Fruit fly (Drosophila melanogaster) whole organism, prepupa: ENCODE results near the gene glec.

Experiments
- CG10631 ChIP-seq: fragments of 200-800 bp; sonication (Bioruptor generic); optimal IDR thresholded peaks from 2 replicates; lab custom pipeline; 2016; ENCODE audit warnings: missing biosample characterization, missing genetic modification characterization
- CG10669 ChIP-seq: fragments of 200-800 bp; sonication (Bioruptor generic); optimal IDR thresholded peaks from 3 replicates; lab custom pipeline; 2018; ENCODE audit warnings: missing biosample characterization, mild to moderate bottlenecking, missing genetic modification characterization, moderate library complexity
- CG11294 ChIP-seq: fragments of 200-800 bp; sonication (Bioruptor generic); IDR thresholded peaks from 2 replicates; pipeline ENCODE4 v1.3.6; 2022; ENCODE audit warnings: missing biosample characterization, missing genetic modification characterization
- CG11902 ChIP-seq: fragments of 200-800 bp; sonication (Bioruptor generic); optimal IDR thresholded peaks from 3 replicates; lab custom pipeline; 2016; ENCODE audit warnings: missing biosample characterization, missing genetic modification characterization
- CG15336 ChIP-seq: fragments of 200-800 bp; sonication (Bioruptor generic); IDR thresholded peaks from 2 replicates; pipeline ENCODE4 v1.3.6; 2022; ENCODE audit warnings: missing biosample characterization, missing genetic modification characterization
- CG1621 ChIP-seq: fragments of 200-800 bp; sonication (Bioruptor generic); optimal IDR thresholded peaks from 3 replicates; lab custom pipeline; 2018; ENCODE audit warnings: missing biosample characterization, mild to moderate bottlenecking, missing genetic modification characterization
- CG16779 ChIP-seq: fragments of 200-800 bp; sonication (Bioruptor generic); optimal IDR thresholded peaks from 3 replicates; lab custom pipeline; 2017; ENCODE audit warnings: missing biosample characterization, mild to moderate bottlenecking, missing genetic modification characterization
- CG3032 ChIP-seq: fragments of 200-800 bp; optimal IDR thresholded peaks from 2 replicates; lab custom pipeline; 2019; ENCODE audit warnings: missing biosample characterization, mild to moderate bottlenecking, missing genetic modification characterization, moderate library complexity
- CG31627 ChIP-seq: fragments of 200-800 bp; sonication (Bioruptor generic); optimal IDR thresholded peaks from 3 replicates; lab custom pipeline; 2016; ENCODE audit warnings: missing biosample characterization, missing genetic modification characterization
- CG32006 ChIP-seq: fragments of 200-800 bp; sonication (Bioruptor generic); optimal IDR thresholded peaks from 3 replicates; lab custom pipeline; 2017; ENCODE audit warnings: missing biosample characterization, mild to moderate bottlenecking, missing genetic modification characterization
- CG34406 ChIP-seq: fragments of 200-800 bp; sonication (Bioruptor generic); optimal IDR thresholded peaks from 3 replicates; lab custom pipeline; 2016; ENCODE audit warnings: missing biosample characterization, missing genetic modification characterization
- CG4318 ChIP-seq: fragments of 200-800 bp; sonication (Bioruptor generic); optimal IDR thresholded peaks from 3 replicates; lab custom pipeline; 2017; ENCODE audit warnings: missing biosample characterization, mild to moderate bottlenecking, missing genetic modification characterization
- CG6808 ChIP-seq: fragments of 200-800 bp; sonication (Bioruptor generic); optimal IDR thresholded peaks from 3 replicates; lab custom pipeline; 2017; ENCODE audit warnings: missing biosample characterization, missing genetic modification characterization, mild to moderate bottlenecking, moderate library complexity, missing genetic modification reagents
- CG6854 ChIP-seq: fragments of 200-800 bp; sonication (Bioruptor generic); optimal IDR thresholded peaks from 2 replicates; lab custom pipeline; 2017; ENCODE audit warnings: missing biosample characterization, mild to moderate bottlenecking, missing genetic modification characterization
- CG7368 ChIP-seq: fragments of 200-800 bp; sonication (Bioruptor generic); optimal IDR thresholded peaks from 3 replicates; lab custom pipeline; 2016; ENCODE audit warnings: missing biosample characterization, missing genetic modification characterization
- CG8319 ChIP-seq: fragments of 200-800 bp; sonication (Bioruptor generic); optimal IDR thresholded peaks from 3 replicates; lab custom pipeline; 2016; ENCODE audit warnings: missing biosample characterization, missing genetic modification characterization
- CG8632 ChIP-seq: fragments of 200-800 bp; sonication (Bioruptor generic); optimal IDR thresholded peaks from 3 replicates; lab custom pipeline; 2016; ENCODE audit warnings: missing biosample characterization, missing genetic modification characterization
- CG9139 ChIP-seq: fragments of 200-800 bp; sonication (Bioruptor generic); optimal IDR thresholded peaks from 3 replicates; lab custom pipeline; 2017; ENCODE audit warnings: missing biosample characterization, mild to moderate bottlenecking, missing genetic modification characterization
- Eip78C ChIP-seq: fragments of 200-800 bp; sonication (Bioruptor generic); peaks from one replicate; lab custom pipeline; 2016; ENCODE audit warnings: missing biosample characterization, missing genetic modification characterization
- Eip93F ChIP-seq: fragments of 200-800 bp; sonication (Bioruptor generic); optimal IDR thresholded peaks from 2 replicates; lab custom pipeline; 2016; ENCODE audit warnings: missing biosample characterization, mild to moderate bottlenecking, missing genetic modification characterization
- Ets21C ChIP-seq: fragments of 200-800 bp; sonication (Bioruptor generic); optimal IDR thresholded peaks from 3 replicates; lab custom pipeline; 2016; ENCODE audit warnings: missing biosample characterization, missing genetic modification characterization
- Gug ChIP-seq: fragments of 200-800 bp; sonication (Bioruptor generic); IDR thresholded peaks from 2 replicates; pipeline ENCODE4 v1.3.6; 2022; ENCODE audit warnings: missing biosample characterization, missing genetic modification characterization
- Hr38 ChIP-seq: sonication (Bioruptor generic); optimal IDR thresholded peaks from 2 replicates; lab custom pipeline; 2016; ENCODE audit warnings: missing biosample characterization, missing genetic modification characterization
- Lpt ChIP-seq: fragments of 200-800 bp; sonication (Bioruptor generic); optimal IDR thresholded peaks from 3 replicates; lab custom pipeline; 2016; ENCODE audit warnings: missing biosample characterization, missing genetic modification characterization
- Smox ChIP-seq: fragments of 200-800 bp; sonication (Bioruptor generic); optimal IDR thresholded peaks from 3 replicates; lab custom pipeline; 2016; ENCODE audit warnings: missing biosample characterization, missing genetic modification characterization
- achi ChIP-seq: fragments of 200-800 bp; sonication (Bioruptor generic); optimal IDR thresholded peaks from 3 replicates; lab custom pipeline; 2016; ENCODE audit warnings: missing biosample characterization, missing genetic modification characterization
- acj6 ChIP-seq: fragments of 200-800 bp; sonication (Bioruptor generic); optimal IDR thresholded peaks from 3 replicates; lab custom pipeline; 2016; ENCODE audit warnings: missing biosample characterization, missing genetic modification characterization
- cyc ChIP-seq: fragments of 200-800 bp; sonication (Bioruptor generic); optimal IDR thresholded peaks from 3 replicates; lab custom pipeline; 2016; ENCODE audit warnings: missing biosample characterization, missing genetic modification characterization
- dac ChIP-seq: fragments of 200-800 bp; sonication (Bioruptor generic); optimal IDR thresholded peaks from 2 replicates; lab custom pipeline; 2017; ENCODE audit warnings: missing biosample characterization, mild to moderate bottlenecking, missing genetic modification characterization
- dsx ChIP-seq: fragments of 200-800 bp; optimal IDR thresholded peaks from 3 replicates; lab custom pipeline; 2019; ENCODE audit warnings: missing biosample characterization, mild to moderate bottlenecking, missing genetic modification characterization, moderate library complexity; ENCODE audit not compliant: poor library complexity, severe bottlenecking
- eg ChIP-seq: fragments of 200-800 bp; sonication (Bioruptor generic); IDR thresholded peaks from 3 replicates; pipeline ENCODE4 v1.3.6; 2022; ENCODE audit warnings: missing biosample characterization, missing genetic modification characterization
- fd85E ChIP-seq: fragments of 200-800 bp; sonication (Bioruptor generic); optimal IDR thresholded peaks from 3 replicates; lab custom pipeline; 2016; ENCODE audit warnings: missing biosample characterization, missing genetic modification characterization
- fkh ChIP-seq: fragments of 200-800 bp; sonication (Bioruptor generic); optimal IDR thresholded peaks from 3 replicates; lab custom pipeline; 2017; ENCODE audit warnings: missing biosample characterization, mild to moderate bottlenecking, missing genetic modification characterization, moderate library complexity
- lz ChIP-seq: fragments of 200-800 bp; sonication (Bioruptor generic); optimal IDR thresholded peaks from 3 replicates; lab custom pipeline; 2016; ENCODE audit warnings: missing biosample characterization, missing genetic modification characterization
- net ChIP-seq: fragments of 200-800 bp; sonication (Bioruptor generic); optimal IDR thresholded peaks from 3 replicates; lab custom pipeline; 2016; ENCODE audit warnings: missing biosample characterization, missing genetic modification characterization
- pdm3 ChIP-seq: fragments of 200-800 bp; sonication (Bioruptor generic); optimal IDR thresholded peaks from 3 replicates; lab custom pipeline; 2016; ENCODE audit warnings: missing biosample characterization, missing genetic modification characterization
- ss ChIP-seq, 2 experiments: fragments of 200-800 bp; sonication (Bioruptor generic); optimal IDR thresholded peaks; 2 replicates in 1 of 2; 3 replicates in 1 of 2; lab custom pipeline; 2017 to 2018; ENCODE audit warnings: mild to moderate bottlenecking in 2 of 2, missing biosample characterization in 2 of 2, missing genetic modification characterization in 2 of 2, moderate library complexity in 1 of 2
- svp ChIP-seq: fragments of 200-800 bp; sonication (Bioruptor generic); peaks from one replicate; lab custom pipeline; 2016; ENCODE audit warnings: missing biosample characterization, missing genetic modification characterization

glec gene

dm6 chr3R:21825775-21826558, 30.1 kb downstream of the glec start (continued):
- TF ChIP-seq lz (GFP tag; lab: Kevin White, UChicago) = no peak
- TF ChIP-seq CG7368 (GFP tag; lab: Kevin White, UChicago) = peak; percentile 21
- TF ChIP-seq ss (GFP tag; optimal IDR thresholded peaks at IDR 0.05; lab: Kevin White, UChicago) = peak; percentile 9 to 67
- no peak for TF ChIP-seq Ets21C (GFP tag; lab: Kevin White, UChicago)
- no peak for TF ChIP-seq CG9139 (GFP tag; lab: Kevin White, UChicago)
- peak; percentile 53 for TF ChIP-seq CG10669 (GFP tag; lab: Kevin White, UChicago)
- TF ChIP-seq CG6854 (GFP tag; lab: Kevin White, UChicago) = no peak
- TF ChIP-seq dsx (GFP tag; lab: Kevin White, UChicago) = peak; percentile 25
- no peak for TF ChIP-seq eg (GFP tag; lab: Robert Waterston, UW)
- TF ChIP-seq CG8632 (GFP tag; lab: Kevin White, UChicago) = peak; percentile 48
- TF ChIP-seq fkh (GFP tag; lab: Kevin White, UChicago) = no peak
- TF ChIP-seq Eip93F (GFP tag; lab: Kevin White, UChicago) = no peak
- TF ChIP-seq Lpt (GFP tag; lab: Kevin White, UChicago) = no peak
- TF ChIP-seq dac (GFP tag; lab: Kevin White, UChicago) = no peak
- TF ChIP-seq net = peak; percentile 14
- peak; percentile 54 for TF ChIP-seq acj6 (GFP tag; lab: Kevin White, UChicago)
- peak; percentile 87 for TF ChIP-seq Eip78C (GFP tag; lab: Kevin White, UChicago)
- no peak for TF ChIP-seq cyc (GFP tag; lab: Kevin White, UChicago)
- TF ChIP-seq CG34406 (GFP tag; lab: Kevin White, UChicago) = peak; percentile 35
- peak; percentile 66 for TF ChIP-seq CG6808 (GFP tag; lab: Kevin White, UChicago)
- TF ChIP-seq CG11294 (GFP tag; lab: Robert Waterston, UW) = no peak
- no peak for TF ChIP-seq fd85E (GFP tag; lab: Kevin White, UChicago)
- peak; percentile 9 for TF ChIP-seq achi (GFP tag; lab: Kevin White, UChicago)
- TF ChIP-seq CG11902 = no peak
- TF ChIP-seq CG4318 (GFP tag; lab: Kevin White, UChicago) = no peak
- TF ChIP-seq Smox (GFP tag; lab: Kevin White, UChicago) = peak; percentile 4
- no peak for TF ChIP-seq Gug (GFP tag; lab: Robert Waterston, UW)
- TF ChIP-seq Hr38 = no peak
- peak; percentile 64 for TF ChIP-seq svp (GFP tag; lab: Kevin White, UChicago)
- TF ChIP-seq CG32006 (GFP tag; lab: Kevin White, UChicago) = peak; percentile 7
- TF ChIP-seq CG15336 (GFP tag; lab: Robert Waterston, UW) = no peak
- peak; percentile 39 for TF ChIP-seq pdm3
- no peak for TF ChIP-seq CG1621
- TF ChIP-seq CG16779 (tag; lab: Kevin White, UChicago) = no peak
- TF ChIP-seq CG31627 = no peak
- TF ChIP-seq CG3032 (tag; lab: Kevin White, UChicago) = peak; percentile 50
- TF ChIP-seq CG8319 (GFP tag; lab: Kevin White, UChicago) = no peak
- peak; percentile 36 for TF ChIP-seq CG10631 (GFP tag; lab: Kevin White, UChicago)

- TF ChIP-seq Smox (GFP tag; lab: Kevin White, UChicago) = no peak
- TF ChIP-seq CG3032 (tag; lab: Kevin White, UChicago) = no peak
- TF ChIP-seq Ets21C (GFP tag; lab: Kevin White, UChicago) = no peak
- peak; percentile 57 for TF ChIP-seq Eip78C (GFP tag; lab: Kevin White, UChicago)
- peak; percentile 54 for TF ChIP-seq fkh (GFP tag; lab: Kevin White, UChicago)
- no peak for TF ChIP-seq lz (GFP tag; lab: Kevin White, UChicago)
Observed at dm6 chr3R:21825140-21825539, 30.9 kb downstream of the glec start.
